Worm (Caenorhabditis elegans): Measurements from ENCODE around the gene R02F11.9.

DNA sequence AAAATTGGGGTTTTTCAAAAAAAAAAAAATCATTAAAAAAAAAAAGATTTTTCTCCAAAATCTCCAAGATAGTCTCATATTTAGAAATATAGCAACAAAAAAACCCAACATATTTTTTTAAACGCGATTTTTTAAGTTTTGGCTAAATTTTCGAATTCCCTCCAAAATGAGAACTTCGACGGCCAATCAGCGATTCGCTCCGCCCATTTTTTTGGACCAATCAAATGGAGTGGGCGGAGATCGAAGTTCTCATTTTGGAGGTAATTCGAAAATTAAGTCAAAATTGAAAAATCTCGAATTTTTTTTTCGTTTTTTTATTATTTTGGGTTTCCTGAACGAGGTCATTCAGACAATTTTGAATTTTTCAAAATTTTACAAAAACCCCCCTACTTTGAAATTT lies 26.6 kb downstream of the R02F11.9 start:
- TF ChIP-seq unc-62 (GFP tag; optimal IDR thresholded peaks at IDR 0.05) (no peak), lsy-2 (tag; optimal IDR thresholded peaks at IDR 0.05) (no peak)

All from whole organism, mixed stage, embryonic.